Fruit fly (Drosophila melanogaster) whole organism, embryonic: ENCODE results near the gene CG33288.

ENCODE experiments used
- ATbp ChIP-seq: fragments of 200-800 bp; sonication (Bioruptor generic); optimal IDR thresholded peaks from 2 replicates; lab custom pipeline; 2017; ENCODE audit warnings: missing biosample characterization, mild to moderate bottlenecking, missing genetic modification characterization, missing genetic modification reagents
- Asciz ChIP-seq: fragments of 200-800 bp; sonication (Bioruptor generic); optimal IDR thresholded peaks from 2 replicates; lab custom pipeline; 2017; ENCODE audit warnings: missing biosample characterization, mild to moderate bottlenecking, missing genetic modification characterization, missing genetic modification reagents
- Bteb2 ChIP-seq: fragments of 200-800 bp; sonication (Bioruptor generic); optimal IDR thresholded peaks from 2 replicates; lab custom pipeline; 2016; ENCODE audit warnings: missing biosample characterization, missing genetic modification characterization
- CG10274 ChIP-seq: fragments of 200-800 bp; sonication (Bioruptor generic); optimal IDR thresholded peaks from 3 replicates; lab custom pipeline; 2017; ENCODE audit warnings: missing biosample characterization, mild to moderate bottlenecking, missing genetic modification characterization
- CG11247 ChIP-seq: fragments of 200-800 bp; sonication (Bioruptor generic); IDR thresholded peaks from 2 replicates; pipeline ENCODE4 v1.3.6; 2022; ENCODE audit warnings: missing biosample characterization, missing genetic modification characterization
- CG11398 ChIP-seq: fragments of 200-800 bp; sonication (Bioruptor generic); optimal IDR thresholded peaks from 2 replicates; lab custom pipeline; 2016; ENCODE audit warnings: missing biosample characterization, missing genetic modification characterization
- CG11695 ChIP-seq: fragments of 200-800 bp; sonication (Bioruptor generic); IDR thresholded peaks from 3 replicates; pipeline ENCODE4 v1.3.6; 2022; ENCODE audit warnings: missing biosample characterization, missing genetic modification characterization
- CG12236 ChIP-seq: fragments of 200-800 bp; sonication (Bioruptor generic); optimal IDR thresholded peaks from 2 replicates; lab custom pipeline; 2016; ENCODE audit warnings: missing biosample characterization, missing genetic modification characterization
- CG12744 ChIP-seq: fragments of 200-800 bp; sonication (Bioruptor generic); optimal IDR thresholded peaks from 2 replicates; lab custom pipeline; 2016; ENCODE audit warnings: missing biosample characterization, missing genetic modification characterization
- CG12769 ChIP-seq: fragments of 200-800 bp; sonication (Bioruptor generic); optimal IDR thresholded peaks from 2 replicates; lab custom pipeline; 2019; ENCODE audit warnings: missing biosample characterization, mild to moderate bottlenecking, missing genetic modification characterization, moderate library complexity
- CG12942 ChIP-seq: fragments of 200-800 bp; sonication (Bioruptor generic); optimal IDR thresholded peaks from 3 replicates; lab custom pipeline; 2016; ENCODE audit warnings: missing biosample characterization, missing genetic modification characterization
- CG14860 ChIP-seq: fragments of 200-800 bp; sonication (Bioruptor generic); IDR thresholded peaks from 3 replicates; pipeline ENCODE4 v1.3.6; 2022; ENCODE audit warnings: missing biosample characterization, missing genetic modification characterization; ENCODE audit not compliant: partially characterized antibody
- CG17359 ChIP-seq: fragments of 200-800 bp; sonication (Bioruptor generic); optimal IDR thresholded peaks from 3 replicates; lab custom pipeline; 2018; ENCODE audit warnings: missing biosample characterization, mild to moderate bottlenecking, missing genetic modification characterization, moderate library complexity
- CG17912 ChIP-seq: fragments of 200-800 bp; sonication (Bioruptor generic); optimal IDR thresholded peaks from 2 replicates; lab custom pipeline; 2018; ENCODE audit warnings: missing biosample characterization, mild to moderate bottlenecking, missing genetic modification characterization
- CG2129 ChIP-seq: fragments of 200-800 bp; sonication (Bioruptor generic); IDR thresholded peaks from 2 replicates; pipeline ENCODE4 v1.3.6; 2022; ENCODE audit warnings: missing biosample characterization, missing genetic modification characterization; ENCODE audit not compliant: partially characterized antibody
- CG2712 ChIP-seq: fragments of 200-800 bp; optimal IDR thresholded peaks from 3 replicates; lab custom pipeline; 2019; ENCODE audit warnings: missing biosample characterization, mild to moderate bottlenecking, missing genetic modification characterization, moderate library complexity
- CG30020 ChIP-seq: fragments of 200-800 bp; optimal IDR thresholded peaks from 2 replicates; lab custom pipeline; 2019; ENCODE audit warnings: missing biosample characterization, mild to moderate bottlenecking, missing genetic modification characterization, moderate library complexity
- CG31388 ChIP-seq: fragments of 200-800 bp; sonication (Bioruptor generic); optimal IDR thresholded peaks from 2 replicates; lab custom pipeline; 2016; ENCODE audit warnings: missing biosample characterization, missing genetic modification characterization
- CG31441 ChIP-seq: fragments of 200-800 bp; sonication (Bioruptor generic); IDR thresholded peaks from 2 replicates; pipeline ENCODE4 v1.3.6; 2022; ENCODE audit warnings: missing biosample characterization, missing genetic modification characterization
- CG34224 ChIP-seq: fragments of 200-800 bp; sonication (Bioruptor generic); IDR thresholded peaks from 3 replicates; pipeline ENCODE4 v1.3.6; 2022; ENCODE audit warnings: missing biosample characterization, missing genetic modification characterization; ENCODE audit not compliant: partially characterized antibody
- CG3838 ChIP-seq: fragments of 200-800 bp; sonication (Bioruptor generic); optimal IDR thresholded peaks from 3 replicates; lab custom pipeline; 2016; ENCODE audit warnings: missing biosample characterization, missing genetic modification characterization
- CG4854 ChIP-seq: fragments of 200-800 bp; sonication (Bioruptor generic); optimal IDR thresholded peaks from 2 replicates; lab custom pipeline; 2016; ENCODE audit warnings: missing biosample characterization, missing genetic modification characterization, inconsistent platforms
- CG5953 ChIP-seq: fragments of 200-800 bp; sonication (Bioruptor generic); IDR thresholded peaks from 2 replicates; pipeline ENCODE4 v1.3.6; 2022; ENCODE audit warnings: missing biosample characterization, missing genetic modification characterization
- CG6854 ChIP-seq: fragments of 200-800 bp; sonication (Bioruptor generic); optimal IDR thresholded peaks from 3 replicates; lab custom pipeline; 2017; ENCODE audit warnings: missing biosample characterization, mild to moderate bottlenecking, missing genetic modification characterization
- CG7745 ChIP-seq: fragments of 200-800 bp; sonication (Bioruptor generic); optimal IDR thresholded peaks from 2 replicates; lab custom pipeline; 2018; ENCODE audit warnings: missing biosample characterization, mild to moderate bottlenecking, missing genetic modification characterization, moderate library complexity
- CG7839 ChIP-seq: fragments of 200-800 bp; sonication (Bioruptor generic); optimal IDR thresholded peaks from 3 replicates; lab custom pipeline; 2018; ENCODE audit warnings: missing biosample characterization, mild to moderate bottlenecking, missing genetic modification characterization, moderate library complexity
- CG8359 ChIP-seq: fragments of 200-800 bp; sonication (Bioruptor generic); optimal IDR thresholded peaks from 2 replicates; lab custom pipeline; 2017; ENCODE audit warnings: missing biosample characterization, mild to moderate bottlenecking, missing genetic modification characterization, borderline replicate concordance
- CG8478 ChIP-seq: fragments of >200 bp; optimal IDR thresholded peaks from 2 replicates; lab custom pipeline; 2018
- CG9437 ChIP-seq: fragments of 200-800 bp; sonication (Bioruptor generic); optimal IDR thresholded peaks from 2 replicates; lab custom pipeline; 2018; ENCODE audit warnings: missing biosample characterization, mild to moderate bottlenecking, missing genetic modification characterization
- D19A ChIP-seq: fragments of 200-800 bp; optimal IDR thresholded peaks from 3 replicates; lab custom pipeline; 2019; ENCODE audit warnings: missing biosample characterization, mild to moderate bottlenecking, missing genetic modification characterization, moderate library complexity
- Ets65A ChIP-seq: fragments of 200-800 bp; sonication (Bioruptor generic); peaks from one replicate; lab custom pipeline; 2016; ENCODE audit warnings: missing biosample characterization, missing genetic modification characterization
- H2.0 ChIP-seq: fragments of 200-800 bp; sonication (Bioruptor generic); IDR thresholded peaks from 2 replicates; pipeline ENCODE4 v1.3.6; 2022; ENCODE audit warnings: missing biosample characterization, missing genetic modification characterization
- HLHmδ ChIP-seq: fragments of 200-800 bp; sonication (Bioruptor generic); optimal IDR thresholded peaks from 2 replicates; lab custom pipeline; 2018; ENCODE audit warnings: missing biosample characterization, mild to moderate bottlenecking, missing genetic modification characterization, moderate library complexity
- Hr3 ChIP-seq: fragments of 200-800 bp; sonication (Bioruptor generic); optimal IDR thresholded peaks from 3 replicates; lab custom pipeline; 2016; ENCODE audit warnings: missing biosample characterization, missing genetic modification characterization
- Lim3 ChIP-seq: fragments of 200-800 bp; sonication (Bioruptor generic); IDR thresholded peaks from 2 replicates; pipeline ENCODE4 v1.3.6; 2022; ENCODE audit warnings: missing biosample characterization, missing genetic modification characterization
- Meics ChIP-seq: fragments of 200-800 bp; sonication (Bioruptor generic); optimal IDR thresholded peaks from 2 replicates; lab custom pipeline; 2017; ENCODE audit warnings: missing biosample characterization, mild to moderate bottlenecking, missing genetic modification characterization
- Poxn ChIP-seq: fragments of 200-800 bp; sonication (Bioruptor generic); IDR thresholded peaks from 2 replicates; pipeline ENCODE4 v1.3.6; 2022; ENCODE audit warnings: missing biosample characterization, missing genetic modification characterization
- Taf1 ChIP-seq: fragments of 200-800 bp; sonication (Bioruptor generic); IDR thresholded peaks from 2 replicates; pipeline ENCODE4 v1.3.6; 2022; ENCODE audit warnings: missing biosample characterization, missing genetic modification characterization
- ash1 ChIP-seq: fragments of 200-800 bp; sonication (Bioruptor generic); optimal IDR thresholded peaks from 2 replicates; lab custom pipeline; 2018; ENCODE audit warnings: missing biosample characterization, mild to moderate bottlenecking, missing genetic modification characterization
- btn ChIP-seq: fragments of 200-800 bp; sonication (Bioruptor generic); optimal IDR thresholded peaks from 2 replicates; lab custom pipeline; 2016; ENCODE audit warnings: missing biosample characterization, missing genetic modification characterization
- crc ChIP-seq: fragments of 200-800 bp; sonication (Bioruptor generic); optimal IDR thresholded peaks from 2 replicates; lab custom pipeline; 2016; ENCODE audit warnings: missing biosample characterization, missing genetic modification characterization
- cwo ChIP-seq: fragments of 200-800 bp; sonication (Bioruptor generic); optimal IDR thresholded peaks from 3 replicates; lab custom pipeline; 2017; ENCODE audit warnings: missing biosample characterization, missing genetic modification characterization, mild to moderate bottlenecking, moderate library complexity, missing genetic modification reagents
- dm ChIP-seq: fragments of 200-800 bp; sonication (Bioruptor generic); optimal IDR thresholded peaks from 3 replicates; lab custom pipeline; 2016; ENCODE audit warnings: missing biosample characterization, missing genetic modification characterization
- eyg ChIP-seq: fragments of 200-800 bp; sonication (Bioruptor generic); optimal IDR thresholded peaks from 3 replicates; lab custom pipeline; 2016; ENCODE audit warnings: missing biosample characterization, missing genetic modification characterization
- fru ChIP-seq: fragments of >200 bp; optimal IDR thresholded peaks from 2 replicates; lab custom pipeline; 2017
- jing ChIP-seq: fragments of 200-800 bp; sonication (Bioruptor generic); optimal IDR thresholded peaks from 2 replicates; lab custom pipeline; 2018; ENCODE audit warnings: missing biosample characterization, mild to moderate bottlenecking, missing genetic modification characterization
- onecut ChIP-seq: fragments of 200-800 bp; sonication (Bioruptor generic); IDR thresholded peaks from 2 replicates; pipeline ENCODE4 v1.3.6; 2022; ENCODE audit warnings: missing biosample characterization, missing genetic modification characterization
- pb ChIP-seq: fragments of 200-800 bp; sonication (Bioruptor generic); optimal IDR thresholded peaks from 3 replicates; lab custom pipeline; 2016; ENCODE audit warnings: missing biosample characterization, missing genetic modification characterization
- sd ChIP-seq: fragments of 200-800 bp; sonication (Bioruptor generic); optimal IDR thresholded peaks from 3 replicates; lab custom pipeline; 2018; ENCODE audit warnings: missing biosample characterization, mild to moderate bottlenecking, missing genetic modification characterization, moderate library complexity
- tx ChIP-seq: fragments of 200-800 bp; sonication (Bioruptor generic); optimal IDR thresholded peaks from 2 replicates; lab custom pipeline; 2016; ENCODE audit warnings: missing biosample characterization, missing genetic modification characterization
- unpg ChIP-seq: fragments of 200-800 bp; sonication (Bioruptor generic); optimal IDR thresholded peaks from 3 replicates; lab custom pipeline; 2018; ENCODE audit warnings: missing biosample characterization, mild to moderate bottlenecking, missing genetic modification characterization, moderate library complexity
- vnd ChIP-seq: fragments of 200-800 bp; sonication (Bioruptor generic); IDR thresholded peaks from 3 replicates; pipeline ENCODE4 v1.3.6; 2022; ENCODE audit warnings: missing biosample characterization, missing genetic modification characterization; ENCODE audit not compliant: partially characterized antibody
- zen ChIP-seq: fragments of 200-800 bp; sonication (Bioruptor generic); optimal IDR thresholded peaks from 3 replicates; lab custom pipeline; 2018; ENCODE audit warnings: missing biosample characterization, mild to moderate bottlenecking, missing genetic modification characterization, moderate library complexity

CG33288 gene

dm6 chr3L:21462860-21463259 lies 35.3 kb downstream of the CG33288 start (continued):
- TF ChIP-seq CG17912 (GFP tag; lab: Kevin White, UChicago) (no peak), CG31441 (peak; percentile 49; the same call in 1 of the 2 replicates), H2.0 (GFP tag; lab: Robert Waterston, UW) (no peak), Poxn (GFP tag; lab: Robert Waterston, UW) (no peak), unpg (GFP tag; lab: Kevin White, UChicago) (no peak), CG12942 (no peak), zen (peak; percentile 15), CG4854 (GFP tag; lab: Kevin White, UChicago) (no peak), CG12769 (tag; lab: Kevin White, UChicago) (no peak), dm (no peak), onecut (GFP tag; lab: Robert Waterston, UW) (no peak), Bteb2 (no peak), CG11247 (GFP tag; lab: Robert Waterston, UW) (no peak), CG12236 (GFP tag; lab: Kevin White, UChicago) (no peak), CG10274 (no peak), CG11695 (GFP tag; lab: Robert Waterston, UW) (no peak), tx (GFP tag; lab: Kevin White, UChicago) (no peak), HLHmδ (GFP tag; lab: Kevin White, UChicago) (no peak), cwo (GFP tag; lab: Kevin White, UChicago) (no peak), CG6854 (no peak), CG8359 (GFP tag; lab: Kevin White, UChicago) (no peak), CG14860 (GFP tag; lab: Robert Waterston, UW) (no peak), CG8478 (lab: Kevin White, UChicago) (no peak), vnd (no peak), pb (GFP tag; lab: Kevin White, UChicago) (no peak), D19A (peak; percentile 14), ATbp (GFP tag; lab: Kevin White, UChicago) (no peak), Asciz (no peak), Taf1 (no peak), CG3838 (GFP tag; lab: Kevin White, UChicago) (no peak), btn (GFP tag; lab: Kevin White, UChicago) (no peak), CG12744 (no peak), CG7745 (tag; lab: Kevin White, UChicago) (no peak), CG2129 (GFP tag; lab: Robert Waterston, UW) (no peak), fru (no peak), CG17359 (no peak), ash1 (GFP tag; lab: Kevin White, UChicago) (no peak), CG9437 (GFP tag; lab: Kevin White, UChicago) (no peak), CG11398 (GFP tag; lab: Kevin White, UChicago) (no peak), CG7839 (tag; lab: Kevin White, UChicago) (peak; percentile 28), Meics (GFP tag; lab: Kevin White, UChicago) (no peak), Lim3 (no peak), jing (GFP tag; lab: Kevin White, UChicago) (no peak), Hr3 (no peak), CG34224 (GFP tag; lab: Robert Waterston, UW) (no peak), Ets65A (GFP tag; lab: Kevin White, UChicago) (no peak), eyg (GFP tag; lab: Kevin White, UChicago) (no peak), CG31388 (no peak), CG5953 (no peak), CG2712 (tag; lab: Kevin White, UChicago) (peak; percentile 59), CG30020 (tag; lab: Kevin White, UChicago) (no peak), crc (no peak), sd (tag; lab: Kevin White, UChicago) (no peak)
